Worm (Caenorhabditis elegans): ENCODE measurements around the gene C49H3.12.

DNA sequence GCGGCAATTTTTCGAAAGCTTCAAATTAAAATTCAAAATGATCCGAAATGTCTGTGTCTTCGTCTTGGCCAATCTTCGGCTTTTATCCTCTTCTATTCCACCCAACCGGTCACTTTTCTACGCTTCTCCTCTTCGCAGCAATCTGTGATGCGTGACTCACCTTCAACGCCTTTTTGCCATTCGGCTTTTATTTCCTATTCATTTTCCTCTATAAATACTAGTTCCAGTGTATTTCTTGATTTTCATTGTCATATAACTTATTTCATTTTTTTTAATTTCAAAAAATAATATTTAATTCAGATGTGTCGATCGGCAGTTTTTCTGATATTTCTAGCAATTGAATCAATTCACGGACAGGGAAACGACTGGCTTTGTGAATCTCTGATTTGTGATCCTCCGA lies 7.0 kb downstream of the C49H3.12 start, which contains the start of gene C49H3.16:
- no peak for TF ChIP-seq T22C8.4 (GFP tag; IDR thresholded peaks at IDR 0.05)
- TF ChIP-seq ztf-23 (GFP tag; IDR thresholded peaks at IDR 0.05), result no peak
- TF ChIP-seq ztf-29 (GFP tag; IDR thresholded peaks at IDR 0.05), result no peak
- TF ChIP-seq tab-1 (GFP tag; IDR thresholded peaks at IDR 0.05), result no peak
- no peak for TF ChIP-seq cog-1 (tag; optimal IDR thresholded peaks at IDR 0.05)
- TF ChIP-seq klf-2 (GFP tag; conservative IDR thresholded peaks at IDR 0.05), result no peak
- TF ChIP-seq flt-1 (GFP tag; IDR thresholded peaks at IDR 0.05), result no peak
- no peak for TF ChIP-seq ref-1 (GFP tag; conservative IDR thresholded peaks at IDR 0.05)
- TF ChIP-seq med-1 (GFP tag; optimal IDR thresholded peaks at IDR 0.05; ENCODE audit: insufficient read depth), result no peak
